Worm (Caenorhabditis elegans): Measurements from ENCODE around the gene fbxa-188.
A peak's percentile ranks its signal among the peaks of the same experiment; 100 is the strongest.

fbxa-188 gene

DNA sequence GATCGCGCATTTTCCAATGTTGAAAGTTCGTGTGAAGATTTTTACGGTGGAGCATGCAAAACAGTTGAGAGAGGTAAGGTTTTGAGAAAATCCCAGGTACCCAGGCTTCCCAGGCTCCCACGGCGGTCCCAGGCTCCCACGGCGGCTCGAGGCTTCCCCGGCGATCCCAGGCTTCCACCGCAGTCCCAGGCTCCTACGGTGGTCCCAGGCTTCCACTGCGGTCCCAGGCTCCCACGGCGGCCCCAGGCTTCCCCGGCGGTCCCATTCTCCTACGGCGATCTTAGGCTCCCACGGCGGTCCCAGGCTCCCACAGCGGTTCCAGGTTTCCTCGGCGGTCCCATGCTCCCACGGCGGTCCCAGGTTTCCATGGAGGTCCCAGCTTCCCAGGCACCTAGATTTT, 20.9 kb downstream of the fbxa-188 start:
- TF ChIP-seq ztf-28 (GFP tag; IDR thresholded peaks at IDR 0.05) (peak; percentile 21; the same call in 1 of the 2 replicates), ztf-22 (GFP tag; optimal IDR thresholded peaks at IDR 0.05) (no peak), C06A6.2 (GFP tag; conservative IDR thresholded peaks at IDR 0.05) (no peak), egrh-3 (GFP tag; IDR thresholded peaks at IDR 0.05) (peak; percentile 98), F57C9.4 (tag; optimal IDR thresholded peaks at IDR 0.05) (no peak), nfyb-1 (GFP tag; IDR thresholded peaks at IDR 0.05) (peak; percentile 59; the same call in 1 of the 2 replicates), nhr-27 (tag; optimal IDR thresholded peaks at IDR 0.05) (no peak), him-1 (tag; optimal IDR thresholded peaks at IDR 0.05) (no peak), sea-2 (GFP tag; IDR thresholded peaks at IDR 0.05) (peak; percentile 48; the same call in 1 of the 2 replicates), zfh-2 (GFP tag; conservative IDR thresholded peaks at IDR 0.05) (peak; percentile 96), dox-1 (GFP tag; IDR thresholded peaks at IDR 0.05) (peak; percentile 35; the same call in 1 of the 2 replicates), aptf-3 (GFP tag; IDR thresholded peaks at IDR 0.05) (0 out of 2 replicates have a peak, but pooled peaks have one; percentile 9), lin-26 (GFP tag; IDR thresholded peaks at IDR 0.05) (peak; percentile 52; the same call in 1 of the 2 replicates), B0336.3 (GFP tag; IDR thresholded peaks at IDR 0.05) (no peak), bed-1 (GFP tag; IDR thresholded peaks at IDR 0.05) (no peak)

DNA sequence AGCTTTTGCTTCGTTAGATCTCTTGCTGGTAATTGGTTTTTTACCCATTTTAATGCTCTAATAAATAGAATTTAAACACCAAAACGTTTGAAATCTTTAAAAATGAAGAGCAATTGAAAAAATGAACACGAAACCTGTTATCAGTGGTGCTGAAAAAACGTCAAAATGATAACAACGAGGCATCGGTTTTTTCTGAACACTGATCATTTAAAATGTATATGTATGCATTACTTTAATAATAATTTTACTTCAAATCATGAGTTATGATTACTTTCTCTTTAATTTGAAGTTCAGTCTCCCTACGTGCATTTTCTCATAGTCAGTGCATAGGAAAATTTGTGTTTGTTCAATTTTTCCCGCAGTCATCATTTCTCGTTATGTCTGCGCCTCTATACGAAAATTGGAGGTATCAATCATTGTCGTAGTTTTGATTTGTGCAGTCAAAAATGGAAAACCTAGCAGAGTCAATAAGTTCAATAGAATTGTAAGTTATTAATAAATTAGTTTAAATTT, 22.3 kb downstream of the fbxa-188 start, which contains the start of gene F31E9.3:
Gene F31E9.3 (plus strand): TSS at position 194 of the 513 bp plus-strand sequence.
- no peak for TF ChIP-seq T07F8.4 (tag; optimal IDR thresholded peaks at IDR 0.05)
- peak; percentile 48 for TF ChIP-seq nhr-80 (tag; optimal IDR thresholded peaks at IDR 0.05)
- no peak for TF ChIP-seq lsl-1 (GFP tag; optimal IDR thresholded peaks at IDR 0.05)

ce11 chrV:17317786-17318185, 26.9 kb downstream of the fbxa-188 start, which contains the start of gene srz-58:
Gene srz-58 (plus strand): TSS chrV:17318147.
- TF ChIP-seq mcd-1 (GFP tag; IDR thresholded peaks at IDR 0.05) (peak; percentile 39; the same call in 1 of the 2 replicates), B0261.1 (tag; optimal IDR thresholded peaks at IDR 0.05) (peak; percentile 74), snpc-1.3 (tag; optimal IDR thresholded peaks at IDR 0.05; ENCODE audit: insufficient read depth) (no peak), snpc-1.1 (tag; optimal IDR thresholded peaks at IDR 0.05; ENCODE audit: insufficient read depth) (no peak), aptf-3 (GFP tag; IDR thresholded peaks at IDR 0.05) (no peak), F33H1.4 (GFP tag; IDR thresholded peaks at IDR 0.05) (no peak), snpc-4 (GFP tag; optimal IDR thresholded peaks at IDR 0.05) (peak; percentile 4), snpc-4 (tag; optimal IDR thresholded peaks at IDR 0.05) (peak in 2 of 4 experiments; percentile 17 to 68), hlh-12 (tag; optimal IDR thresholded peaks at IDR 0.05) (no peak), C06A6.2 (GFP tag; conservative IDR thresholded peaks at IDR 0.05) (no peak), tbp1 (GFP tag; optimal IDR thresholded peaks at IDR 0.05) (peak; percentile 89), lir-1 (GFP tag; conservative IDR thresholded peaks at IDR 0.05) (no peak), Y53G8AR.9 (GFP tag; conservative IDR thresholded peaks at IDR 0.05) (no peak), F37B4.10 (GFP tag; IDR thresholded peaks at IDR 0.05) (no peak), chd-7 (tag; optimal IDR thresholded peaks at IDR 0.05) (no peak), ZK185.1 (tag; optimal IDR thresholded peaks at IDR 0.05; ENCODE audit: poor library complexity, severe bottlenecking) (no peak), zfh-2 (GFP tag; conservative IDR thresholded peaks at IDR 0.05) (no peak), efl-1 (GFP tag; optimal IDR thresholded peaks at IDR 0.05) (no peak), hmg-1.2 (GFP tag; IDR thresholded peaks at IDR 0.05) (peak; percentile 19; the same call in 1 of the 2 replicates), hmg-20 (GFP tag; IDR thresholded peaks at IDR 0.05) (no peak), unc-62 (GFP tag; optimal IDR thresholded peaks at IDR 0.05) (no peak), atf-7 (tag; optimal IDR thresholded peaks at IDR 0.05) (no peak), madf-8 (GFP tag; conservative IDR thresholded peaks at IDR 0.05) (no peak), nfyb-1 (GFP tag; IDR thresholded peaks at IDR 0.05) (0 out of 2 replicates have a peak, but pooled peaks have one; percentile 43), F23B12.7 (tag; optimal IDR thresholded peaks at IDR 0.05; ENCODE audit: insufficient read depth) (no peak), F57A8.1 (GFP tag; optimal IDR thresholded peaks at IDR 0.05) (no peak), ceh-100 (GFP tag; IDR thresholded peaks at IDR 0.05) (no peak), madf-10 (tag; optimal IDR thresholded peaks at IDR 0.05) (no peak), bed-2 (GFP tag; IDR thresholded peaks at IDR 0.05) (no peak), B0336.3 (GFP tag; IDR thresholded peaks at IDR 0.05) (no peak), ztf-28 (GFP tag; IDR thresholded peaks at IDR 0.05) (no peak), Y67H2A.10 (GFP tag; conservative IDR thresholded peaks at IDR 0.05) (no peak)

Measured in whole organism, young adult.